Worm (Caenorhabditis elegans): ENCODE data around the gene slc-17.2.

The slc-17.2 gene

DNA sequence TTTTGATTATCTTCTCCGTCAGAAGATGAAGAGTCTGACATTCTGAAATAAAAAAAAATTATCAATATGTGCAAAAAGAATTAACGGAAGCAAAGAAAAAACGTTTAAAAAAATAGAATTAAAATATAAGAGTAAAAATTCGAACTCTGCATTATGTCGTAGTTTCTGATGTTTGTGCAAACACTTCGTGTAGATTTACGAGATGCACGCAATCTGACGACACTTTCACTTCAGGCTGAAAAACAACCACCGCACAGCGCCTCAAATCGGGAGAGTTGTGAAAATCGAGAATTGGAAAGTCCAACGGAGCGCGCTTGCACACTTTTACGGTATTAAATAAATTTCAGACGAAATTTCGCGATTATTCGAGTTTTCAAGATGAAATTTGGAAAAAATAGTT, 16.7 kb upstream of the slc-17.2 start, which contains the start of gene T26G10.1 (continued):
- TF ChIP-seq F16B12.6 (tag; optimal IDR thresholded peaks at IDR 0.05) (peak; percentile 94), nhr-47 (tag; optimal IDR thresholded peaks at IDR 0.05) (peak; percentile 87), nhr-11 (tag; optimal IDR thresholded peaks at IDR 0.05) (no peak), mef-2 (tag; optimal IDR thresholded peaks at IDR 0.05) (no peak), nhr-84 (tag; optimal IDR thresholded peaks at IDR 0.05) (no peak), nhr-85 (tag) (peak; percentile 87), unc-86 (tag; optimal IDR thresholded peaks at IDR 0.05) (peak; percentile 82), ceh-8 (GFP tag; optimal IDR thresholded peaks at IDR 0.05) (peak; percentile 71), fkh-10 (GFP tag; optimal IDR thresholded peaks at IDR 0.05) (no peak), nhr-20 (tag; optimal IDR thresholded peaks at IDR 0.05) (peak; percentile 83), hlh-4 (tag; optimal IDR thresholded peaks at IDR 0.05) (no peak), C16A3.4 (tag; optimal IDR thresholded peaks at IDR 0.05) (peak; percentile 51), hpl-2 (GFP tag; optimal IDR thresholded peaks at IDR 0.05) (no peak), fkh-8 (tag; optimal IDR thresholded peaks at IDR 0.05) (peak; percentile 70), ceh-88 (GFP tag; IDR thresholded peaks at IDR 0.05) (peak; percentile 74), efl-1 (optimal IDR thresholded peaks at IDR 0.05) (peak; percentile 76 to 83), efl-1 (GFP tag; optimal IDR thresholded peaks at IDR 0.05 in 1 of 2) (peak; percentile 73 to 97)

ce11 chrIII:9401036-9401435, 11.1 kb upstream of the slc-17.2 start, which contains the start of gene nlp-48:
Gene nlp-48 (minus strand): TSS chrIII:9401136.
- TF ChIP-seq nhr-90 (tag; optimal IDR thresholded peaks at IDR 0.05; ENCODE audit: poor library complexity) (no peak), elt-3 (tag; optimal IDR thresholded peaks at IDR 0.05) (no peak), isw-1 (GFP tag; IDR thresholded peaks at IDR 0.05) (no peak)

DNA sequence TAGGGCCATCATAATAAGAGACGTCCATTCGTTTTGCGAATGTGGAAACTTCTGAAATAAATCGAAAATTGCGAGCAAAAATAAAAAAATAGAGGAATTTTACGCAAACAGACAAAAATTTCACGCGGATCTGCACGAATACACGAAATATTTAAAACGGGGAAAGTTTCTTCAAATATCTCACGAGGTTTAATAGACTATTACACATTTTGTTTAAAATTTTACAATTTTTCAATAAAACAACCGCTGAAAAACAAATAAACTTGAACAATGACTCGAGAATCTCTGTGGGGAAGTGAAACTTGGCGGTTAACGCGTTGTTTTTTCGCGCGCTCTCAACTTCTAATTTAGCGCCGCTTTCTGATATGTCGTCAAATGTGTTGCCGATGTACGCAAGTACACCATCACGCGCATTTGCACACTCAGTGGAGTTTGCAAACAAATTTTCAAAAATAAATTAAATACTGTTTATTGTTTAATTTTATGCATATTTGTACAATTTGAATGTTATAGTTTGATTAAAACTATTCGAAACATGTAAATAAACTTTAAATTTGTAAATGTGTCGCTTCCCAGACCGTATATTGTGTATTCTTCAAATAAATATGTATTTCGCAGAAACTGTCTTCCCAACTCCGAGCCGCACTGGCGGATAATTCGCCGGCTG, 3.3 kb upstream of the slc-17.2 start, which contains the start of the genes gpr-2 and rgr-1:
Gene gpr-2 (minus strand): TSS at position 51 of the 667 bp plus-strand sequence.
Gene rgr-1 (plus strand): TSS at position 617 of the 667 bp plus-strand sequence.
- TF ChIP-seq zip-4 (GFP tag; optimal IDR thresholded peaks at IDR 0.05) (no peak), pax-3 (tag; optimal IDR thresholded peaks at IDR 0.05) (no peak), mep-1 (tag; optimal IDR thresholded peaks at IDR 0.05) (peak; percentile 29), unc-62 (GFP tag; optimal IDR thresholded peaks at IDR 0.05) (no peak), grh-1 (GFP tag; IDR thresholded peaks at IDR 0.05) (no peak), efl-1 (optimal IDR thresholded peaks at IDR 0.05) (peak; percentile 59 to 88), efl-1 (GFP tag; optimal IDR thresholded peaks at IDR 0.05 in 1 of 2) (peak; percentile 88 to 99), ama-1 (optimal IDR thresholded peaks at IDR 0.05) (no peak), nhr-84 (tag; optimal IDR thresholded peaks at IDR 0.05) (no peak), lin-35 (GFP tag; optimal IDR thresholded peaks at IDR 0.05) (peak; percentile 85 to 94), nhr-12 (tag; optimal IDR thresholded peaks at IDR 0.05) (no peak), lin-14 (GFP tag; optimal IDR thresholded peaks at IDR 0.05) (no peak), nhr-19 (GFP tag; conservative IDR thresholded peaks at IDR 0.05) (peak; percentile 49), ceh-90 (tag; optimal IDR thresholded peaks at IDR 0.05) (no peak), nhr-71 (tag; optimal IDR thresholded peaks at IDR 0.05) (peak; percentile 37), nhr-85 (tag) (peak; percentile 73), hpl-2 (GFP tag; optimal IDR thresholded peaks at IDR 0.05) (no peak), irx-1 (tag; optimal IDR thresholded peaks at IDR 0.05) (peak; percentile 4), ceh-82 (tag; optimal IDR thresholded peaks at IDR 0.05) (peak in 2 of 3 experiments; percentile 27 to 46), C04F5.9 (tag; optimal IDR thresholded peaks at IDR 0.05) (peak; percentile 23), ces-1 (GFP tag; optimal IDR thresholded peaks at IDR 0.05) (no peak), rnt-1 (tag; optimal IDR thresholded peaks at IDR 0.05) (peak; percentile 57), lin-13 (GFP tag; optimal IDR thresholded peaks at IDR 0.05) (no peak), snpc-4 (tag; optimal IDR thresholded peaks at IDR 0.05) (no peak), ceh-8 (GFP tag; optimal IDR thresholded peaks at IDR 0.05) (no peak), nhr-76 (tag; optimal IDR thresholded peaks at IDR 0.05) (no peak), blmp-1 (tag; optimal IDR thresholded peaks at IDR 0.05) (peak; percentile 52), lir-3 (tag; optimal IDR thresholded peaks at IDR 0.05; ENCODE audit: poor library complexity) (no peak), zag-1 (tag; optimal IDR thresholded peaks at IDR 0.05) (no peak), lin-15B (tag; optimal IDR thresholded peaks at IDR 0.05) (peak; percentile 23), dsc-1 (tag; optimal IDR thresholded peaks at IDR 0.05) (peak; percentile 26), isw-1 (GFP tag; IDR thresholded peaks at IDR 0.05) (peak; percentile 11; the same call in 1 of the 2 replicates), hlh-17 (GFP tag; optimal IDR thresholded peaks at IDR 0.05; ENCODE audit: borderline replicate concordance) (no peak), lsy-2 (tag; optimal IDR thresholded peaks at IDR 0.05) (peak; percentile 56 to 72), unc-30 (tag; optimal IDR thresholded peaks at IDR 0.05) (no peak), jun-1 (tag; optimal IDR thresholded peaks at IDR 0.05) (no peak)
